Worm (Caenorhabditis elegans) whole organism, young adult: Measurements from ENCODE around the gene hpo-15.

Experiments used
- B0336.3 ChIP-seq: fragments of 200-800 bp; sonication (Bioruptor generic); IDR thresholded peaks from 2 replicates; pipeline ENCODE4 v1.3.6; 2022; ENCODE audit warnings: missing genetic modification characterization, missing compliant biosample characterization
- F33H1.4 ChIP-seq: fragments of 200-800 bp; sonication (Bioruptor generic); IDR thresholded peaks from 2 replicates; pipeline ENCODE4 v1.3.6; 2022; ENCODE audit warnings: missing genetic modification reagents, missing genetic modification characterization, missing compliant biosample characterization
- F49E8.2 ChIP-seq: sonication (generic microtip); optimal IDR thresholded peaks from 3 replicates; lab custom pipeline; 2017; ENCODE audit warnings: missing genetic modification characterization, mild to moderate bottlenecking, missing compliant biosample characterization, antibody characterized with exemption, moderate library complexity; ENCODE audit not compliant: insufficient read depth
- F55B11.4 ChIP-seq: sonication (generic microtip); optimal IDR thresholded peaks from 2 replicates; lab custom pipeline; 2016; ENCODE audit warnings: missing compliant biosample characterization, missing genetic modification characterization, borderline replicate concordance; ENCODE audit not compliant: insufficient read depth
- F57C9.4 ChIP-seq: sonication (generic microtip); optimal IDR thresholded peaks from 2 replicates; lab custom pipeline; 2017; ENCODE audit warnings: mild to moderate bottlenecking, missing genetic modification characterization, missing compliant biosample characterization
- K11D2.4 ChIP-seq: fragments of 200-800 bp; sonication (Bioruptor generic); IDR thresholded peaks from 2 replicates; pipeline ENCODE4 v1.3.6; 2022; ENCODE audit warnings: missing genetic modification reagents, missing genetic modification characterization, missing compliant biosample characterization
- K12H6.12 ChIP-seq: fragments of 200-800 bp; sonication (Bioruptor generic); optimal IDR thresholded peaks from 2 replicates; lab custom pipeline; 2018; ENCODE audit warnings: mild to moderate bottlenecking, missing genetic modification characterization, missing compliant biosample characterization
- T26A5.8 ChIP-seq: sonication (generic microtip); optimal IDR thresholded peaks from 2 replicates; lab custom pipeline; 2016; ENCODE audit warnings: missing genetic modification characterization, missing compliant biosample characterization
- Y53G8AR.9 ChIP-seq: fragments of 200-800 bp; sonication (Bioruptor generic); conservative IDR thresholded peaks from 2 replicates; pipeline ENCODE4 v1.3.6; 2022; ENCODE audit warnings: missing genetic modification reagents, missing genetic modification characterization, missing compliant biosample characterization
- aptf-2 ChIP-seq: fragments of 200-800 bp; sonication (Bioruptor generic); conservative IDR thresholded peaks from 2 replicates; pipeline ENCODE4 v1.3.6; 2022; ENCODE audit warnings: missing genetic modification reagents, missing genetic modification characterization, missing compliant biosample characterization
- aptf-3 ChIP-seq: fragments of 200-800 bp; sonication (Bioruptor generic); IDR thresholded peaks from 2 replicates; pipeline ENCODE4 v1.3.6; 2022; ENCODE audit warnings: missing genetic modification characterization, missing compliant biosample characterization
- atf-7 ChIP-seq: sonication (generic microtip); optimal IDR thresholded peaks from 2 replicates; lab custom pipeline; 2017; ENCODE audit warnings: mild to moderate bottlenecking, missing genetic modification characterization, missing compliant biosample characterization
- attf-5 ChIP-seq: fragments of 200-800 bp; sonication (Bioruptor generic); optimal IDR thresholded peaks from 2 replicates; lab custom pipeline; 2018; ENCODE audit warnings: mild to moderate bottlenecking, missing genetic modification characterization, missing compliant biosample characterization
- attf-6 ChIP-seq: fragments of 200-800 bp; sonication (Bioruptor generic); IDR thresholded peaks from 2 replicates; pipeline ENCODE4 v1.3.6; 2022; ENCODE audit warnings: missing genetic modification reagents, missing genetic modification characterization, missing compliant biosample characterization
- bed-1 ChIP-seq: fragments of 200-800 bp; sonication (Bioruptor generic); IDR thresholded peaks from 2 replicates; pipeline ENCODE4 v1.3.6; 2022; ENCODE audit warnings: missing genetic modification reagents, missing genetic modification characterization, missing compliant biosample characterization
- cebp-1 ChIP-seq, 2 experiments: fragments of 200-800 bp in 1 of 2; sonication (Bioruptor generic) in 1 of 2; sonication (generic microtip) in 1 of 2; IDR thresholded peaks in 1 of 2; optimal IDR thresholded peaks in 1 of 2; 2 replicates each; pipeline versions ENCODE4 v1.3.6 to Lab custom; 2017 to 2022; ENCODE audit warnings: missing compliant biosample characterization in 2 of 2, missing genetic modification characterization in 2 of 2, mild to moderate bottlenecking in 1 of 2, missing genetic modification reagents in 1 of 2, moderate library complexity in 1 of 2
- cebp-2 ChIP-seq: fragments of 200-800 bp; sonication (Bioruptor generic); IDR thresholded peaks from 2 replicates; pipeline ENCODE4 v1.3.6; 2022; ENCODE audit warnings: missing genetic modification characterization, missing compliant biosample characterization
- ceh-100 ChIP-seq: fragments of 200-800 bp; sonication (Bioruptor generic); IDR thresholded peaks from 2 replicates; pipeline ENCODE4 v1.3.6; 2022; ENCODE audit warnings: missing genetic modification reagents, missing genetic modification characterization, missing compliant biosample characterization
- ceh-27 ChIP-seq: fragments of 200-800 bp; sonication (Bioruptor generic); optimal IDR thresholded peaks from 2 replicates; lab custom pipeline; 2018; ENCODE audit warnings: mild to moderate bottlenecking, missing genetic modification characterization, moderate library complexity, missing compliant biosample characterization
- ceh-58 ChIP-seq: fragments of 200-800 bp; sonication (Bioruptor generic); IDR thresholded peaks from 2 replicates; pipeline ENCODE4 v1.3.6; 2022; ENCODE audit warnings: missing genetic modification characterization, missing compliant biosample characterization
- die-1 ChIP-seq: sonication (generic microtip); optimal IDR thresholded peaks from 2 replicates; lab custom pipeline; 2016; ENCODE audit warnings: missing genotype, mild to moderate bottlenecking, missing genetic modification characterization, missing compliant biosample characterization
- efl-1 ChIP-seq: fragments of 150-350 bp; optimal IDR thresholded peaks from 2 replicates; lab custom pipeline; 2014; ENCODE audit warnings: missing biosample characterization, missing genetic modification reagents, missing genetic modification characterization
- egrh-3 ChIP-seq: fragments of 200-800 bp; sonication (Bioruptor generic); IDR thresholded peaks from 2 replicates; pipeline ENCODE4 v1.3.6; 2022; ENCODE audit warnings: missing genetic modification reagents, missing genetic modification characterization, missing compliant biosample characterization
- ekl-4 ChIP-seq: fragments of 200-800 bp; sonication (Bioruptor generic); IDR thresholded peaks from 2 replicates; pipeline ENCODE4 v1.3.6; 2022; ENCODE audit warnings: missing genetic modification reagents, missing genetic modification characterization, missing compliant biosample characterization
- hmg-20 ChIP-seq: fragments of 200-800 bp; sonication (Bioruptor generic); IDR thresholded peaks from 2 replicates; pipeline ENCODE4 v1.3.6; 2022; ENCODE audit warnings: missing genetic modification reagents, missing genetic modification characterization, missing compliant biosample characterization
- hrde-1 ChIP-seq: sonication (generic microtip); optimal IDR thresholded peaks from 2 replicates; lab custom pipeline; 2016; ENCODE audit warnings: missing genetic modification characterization, mild to moderate bottlenecking, missing compliant biosample characterization, moderate library complexity, missing genotype, missing genetic modification reagents, borderline replicate concordance
- let-526 ChIP-seq: fragments of 200-800 bp; sonication (Bioruptor generic); IDR thresholded peaks from 2 replicates; pipeline ENCODE4 v1.3.6; 2022; ENCODE audit warnings: missing genetic modification reagents, missing genetic modification characterization, missing compliant biosample characterization
- lin-40 ChIP-seq: sonication (generic microtip); optimal IDR thresholded peaks from 2 replicates; lab custom pipeline; 2016; ENCODE audit warnings: missing genetic modification characterization, mild to moderate bottlenecking, missing compliant biosample characterization, missing genotype, missing genetic modification reagents
- lin-54 ChIP-seq: fragments of 200-800 bp; sonication (Bioruptor generic); optimal IDR thresholded peaks from 2 replicates; lab custom pipeline; 2018; ENCODE audit warnings: mild to moderate bottlenecking, missing genetic modification characterization, missing compliant biosample characterization
- lir-1 ChIP-seq: fragments of 200-800 bp; sonication (Bioruptor generic); conservative IDR thresholded peaks from 2 replicates; pipeline ENCODE4 v1.3.6; 2022; ENCODE audit warnings: missing genetic modification reagents, missing genetic modification characterization, missing compliant biosample characterization
- lsy-27 ChIP-seq: sonication (generic microtip); optimal IDR thresholded peaks from 2 replicates; lab custom pipeline; 2017; ENCODE audit warnings: missing genetic modification characterization, mild to moderate bottlenecking, missing compliant biosample characterization, antibody characterized with exemption, missing genotype, borderline replicate concordance; ENCODE audit not compliant: insufficient read depth
- madf-10 ChIP-seq: sonication (generic microtip); optimal IDR thresholded peaks from 2 replicates; lab custom pipeline; 2016; ENCODE audit warnings: mild to moderate bottlenecking, missing genetic modification characterization, missing compliant biosample characterization
- madf-8 ChIP-seq: fragments of 200-800 bp; sonication (Bioruptor generic); conservative IDR thresholded peaks from 2 replicates; pipeline ENCODE4 v1.3.6; 2022; ENCODE audit warnings: missing genetic modification reagents, missing genetic modification characterization, missing compliant biosample characterization
- mcd-1 ChIP-seq: fragments of 200-800 bp; sonication (Bioruptor generic); IDR thresholded peaks from 2 replicates; pipeline ENCODE4 v1.3.6; 2022; ENCODE audit warnings: missing genetic modification reagents, missing genetic modification characterization, missing compliant biosample characterization
- mes-4 ChIP-seq: sonication (generic microtip); optimal IDR thresholded peaks from 2 replicates; lab custom pipeline; 2016; ENCODE audit warnings: missing genotype, missing genetic modification characterization, missing compliant biosample characterization
- mxl-1 ChIP-seq: sonication (generic microtip); optimal IDR thresholded peaks from 2 replicates; lab custom pipeline; 2016; ENCODE audit warnings: missing genetic modification characterization, missing compliant biosample characterization
- nhr-120 ChIP-seq: fragments of 200-800 bp; sonication (Bioruptor generic); IDR thresholded peaks from 2 replicates; pipeline ENCODE4 v1.3.6; 2022; ENCODE audit warnings: missing genetic modification characterization, missing compliant biosample characterization
- nhr-27 ChIP-seq: fragments of 200-800 bp; sonication (Bioruptor generic); optimal IDR thresholded peaks from 2 replicates; lab custom pipeline; 2018; ENCODE audit warnings: mild to moderate bottlenecking, missing genetic modification characterization, moderate library complexity, missing compliant biosample characterization
- nhr-90 ChIP-seq: sonication (generic microtip); optimal IDR thresholded peaks from 2 replicates; lab custom pipeline; 2016; ENCODE audit warnings: missing genotype, mild to moderate bottlenecking, missing genetic modification characterization, missing compliant biosample characterization
- pbrm-1 ChIP-seq: fragments of 200-800 bp; sonication (Bioruptor generic); IDR thresholded peaks from 2 replicates; pipeline ENCODE4 v1.3.6; 2022; ENCODE audit warnings: missing genetic modification reagents, missing genetic modification characterization, missing compliant biosample characterization
- rcor-1 ChIP-seq: fragments of 200-800 bp; sonication (Bioruptor generic); IDR thresholded peaks from 2 replicates; pipeline ENCODE4 v1.3.6; 2022; ENCODE audit warnings: missing genetic modification reagents, missing genetic modification characterization, missing compliant biosample characterization
- rec-8 ChIP-seq, 2 experiments: sonication (generic microtip); optimal IDR thresholded peaks; 2 replicates each; lab custom pipeline; 2016; ENCODE audit warnings: mild to moderate bottlenecking in 2 of 2, missing genetic modification characterization in 2 of 2, missing genetic modification reagents in 2 of 2, missing genotype in 2 of 2, missing biosample characterization in 1 of 2, missing compliant biosample characterization in 1 of 2, moderate library complexity in 1 of 2
- snpc-1.3 ChIP-seq: sonication (generic microtip); optimal IDR thresholded peaks from 2 replicates; lab custom pipeline; 2017; ENCODE audit warnings: missing genetic modification characterization, mild to moderate bottlenecking, missing compliant biosample characterization, antibody characterized with exemption, moderate library complexity, missing genotype, missing genetic modification reagents; ENCODE audit not compliant: insufficient read depth
- snpc-3.4 ChIP-seq: sonication (generic microtip); optimal IDR thresholded peaks from 2 replicates; lab custom pipeline; 2017; ENCODE audit warnings: missing genetic modification characterization, mild to moderate bottlenecking, missing compliant biosample characterization, antibody characterized with exemption, moderate library complexity, missing genotype, missing genetic modification reagents
- snpc-4 ChIP-seq, 5 experiments: fragments of 150-350 bp in 1 of 5; sonication (generic microtip) in 4 of 5; optimal IDR thresholded peaks; 2 replicates each; lab custom pipeline; 2014 to 2018; ENCODE audit warnings: missing genetic modification characterization in 5 of 5, missing biosample characterization in 3 of 5, antibody characterized with exemption in 2 of 5, mild to moderate bottlenecking in 2 of 5, missing compliant biosample characterization in 2 of 5, missing genotype in 2 of 5, moderate library complexity in 2 of 5, missing genetic modification reagents in 1 of 5
- zfh-2 ChIP-seq: fragments of 200-800 bp; sonication (Bioruptor generic); conservative IDR thresholded peaks from 2 replicates; pipeline ENCODE4 v1.3.6; 2022; ENCODE audit warnings: missing genetic modification reagents, missing genetic modification characterization, missing compliant biosample characterization

The hpo-15 gene

DNA sequence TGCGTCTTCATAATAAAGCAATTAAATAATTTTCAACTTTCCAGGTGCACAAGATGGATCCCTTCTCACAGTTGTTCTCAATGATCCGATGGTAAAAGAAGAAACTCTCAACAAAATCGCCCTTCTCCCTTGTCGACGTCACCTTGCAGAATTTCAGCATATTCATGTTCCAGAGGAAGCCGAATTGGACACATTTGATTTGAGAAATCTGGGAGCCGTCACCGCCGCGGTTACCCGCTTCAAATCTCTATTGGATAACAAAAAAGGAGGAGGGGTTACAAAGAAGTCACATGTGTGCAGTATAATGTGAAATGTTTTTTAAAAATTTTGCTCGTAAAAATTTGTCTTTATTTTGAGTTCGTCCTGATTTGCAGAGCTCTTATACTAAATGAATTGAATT, 10.9 kb downstream of the hpo-15 start (continued):
- TF ChIP-seq efl-1 (no peak), lsy-27 (no peak), die-1 (tag; lab: Kevin White, UChicago) (no peak), ekl-4 (GFP tag; lab: Robert Waterston, UW) (peak; percentile 54), Y53G8AR.9 (GFP tag; lab: Robert Waterston, UW) (peak; percentile 54; the same call in 1 of the 2 replicates), lin-54 (GFP tag; lab: Kevin White, UChicago) (peak; percentile 35), bed-1 (GFP tag; lab: Robert Waterston, UW) (no peak), pbrm-1 (GFP tag; lab: Robert Waterston, UW) (peak; percentile 23; the same call in 1 of the 2 replicates), K11D2.4 (GFP tag; lab: Robert Waterston, UW) (no peak), atf-7 (no peak), lir-1 (GFP tag; lab: Robert Waterston, UW) (no peak), K12H6.12 (tag; lab: Kevin White, UChicago) (no peak), nhr-120 (GFP tag; lab: Robert Waterston, UW) (no peak), zfh-2 (no peak), B0336.3 (GFP tag; lab: Robert Waterston, UW) (peak; percentile 75), madf-8 (no peak), mcd-1 (GFP tag; lab: Robert Waterston, UW) (0 out of 2 replicates have a peak, but pooled peaks have one; percentile 4), nhr-27 (no peak), hmg-20 (no peak), rec-8 (tag; optimal IDR thresholded peaks at IDR 0.05; lab: Kevin White, UChicago) (no peak), attf-6 (GFP tag; lab: Robert Waterston, UW) (peak; percentile 40; the same call in 1 of the 2 replicates), cebp-1 (GFP tag; IDR thresholded peaks at IDR 0.05; lab: Robert Waterston, UW) (no peak), cebp-1 (tag; optimal IDR thresholded peaks at IDR 0.05; lab: Kevin White, UChicago) (no peak), F33H1.4 (0 out of 2 replicates have a peak, but pooled peaks have one; percentile 16), mes-4 (tag; lab: Kevin White, UChicago) (no peak), snpc-4 (GFP tag; optimal IDR thresholded peaks at IDR 0.05; lab: Kevin White, UChicago) (no peak), snpc-4 (tag; optimal IDR thresholded peaks at IDR 0.05; lab: Kevin White, UChicago) (peak in 1 of 4 experiments; percentile 15), let-526 (GFP tag; lab: Robert Waterston, UW) (no peak), attf-5 (GFP tag; lab: Kevin White, UChicago) (no peak), rcor-1 (GFP tag; lab: Robert Waterston, UW) (no peak), ceh-27 (GFP tag; lab: Kevin White, UChicago) (no peak), ceh-100 (no peak), mxl-1 (tag; lab: Kevin White, UChicago) (no peak), snpc-3.4 (tag; lab: Kevin White, UChicago) (peak; percentile 10), nhr-90 (no peak), lin-40 (tag; lab: Kevin White, UChicago) (no peak), egrh-3 (GFP tag; lab: Robert Waterston, UW) (no peak), F49E8.2 (tag; lab: Kevin White, UChicago) (no peak), aptf-2 (GFP tag; lab: Robert Waterston, UW) (no peak), madf-10 (tag; lab: Kevin White, UChicago) (no peak), ceh-58 (GFP tag; lab: Robert Waterston, UW) (no peak), T26A5.8 (tag; lab: Kevin White, UChicago) (no peak), cebp-2 (GFP tag; lab: Robert Waterston, UW) (0 out of 2 replicates have a peak, but pooled peaks have one; percentile 70), snpc-1.3 (tag; lab: Kevin White, UChicago) (no peak), F55B11.4 (no peak), aptf-3 (GFP tag; lab: Robert Waterston, UW) (no peak), F57C9.4 (tag; lab: Kevin White, UChicago) (no peak), hrde-1 (no peak)
